Worm (Caenorhabditis elegans) whole organism, L2 larva: Measurements from ENCODE around the gene Y54G2A.77.

Experiments used
- R02D3.7 ChIP-seq: fragments of 150-350 bp; optimal IDR thresholded peaks from 2 replicates; lab custom pipeline; 2014; ENCODE audit warnings: missing biosample characterization, missing genetic modification characterization
- aly-2 ChIP-seq: fragments of 150-350 bp; optimal IDR thresholded peaks from 2 replicates; lab custom pipeline; 2014; ENCODE audit warnings: missing biosample characterization, missing genetic modification characterization
- egl-27 ChIP-seq: sonication (generic microtip); optimal IDR thresholded peaks from 3 replicates; lab custom pipeline; 2017; ENCODE audit warnings: missing biosample characterization, missing genetic modification reagents, missing genetic modification characterization
- elt-1 ChIP-seq: fragments of 150-350 bp; optimal IDR thresholded peaks from 2 replicates; lab custom pipeline; 2014; ENCODE audit warnings: missing biosample characterization, missing genetic modification characterization
- nhr-12 ChIP-seq: fragments of 150-350 bp; optimal IDR thresholded peaks from 2 replicates; lab custom pipeline; 2014; ENCODE audit warnings: missing biosample characterization, missing genetic modification characterization
- peb-1 ChIP-seq: fragments of 150-350 bp; optimal IDR thresholded peaks from 2 replicates; lab custom pipeline; 2014; ENCODE audit warnings: missing biosample characterization, missing genetic modification characterization

- TF ChIP-seq R02D3.7 (tag; lab: Kevin White, UChicago): no peak
- no peak for TF ChIP-seq nhr-12 (tag; lab: Kevin White, UChicago)
- no peak for TF ChIP-seq egl-27 (tag; lab: Kevin White, UChicago)
- no peak for TF ChIP-seq aly-2 (tag; lab: Kevin White, UChicago)
- TF ChIP-seq elt-1 (tag; lab: Kevin White, UChicago): no peak
- TF ChIP-seq peb-1: no peak
Measured at ce11 chrIV:2751568-2751967, 10.9 kb upstream of the Y54G2A.77 start, which contains the start of gene Y54G2A.41.
